Worm (Caenorhabditis elegans) whole organism, L3 larva: ENCODE results near the gene F58F12.4.
A peak's percentile ranks its signal among the peaks of the same experiment; 100 is the strongest.

Experiments used
- ama-1 ChIP-seq: fragments of 150-350 bp; optimal IDR thresholded peaks from 2 replicates; lab custom pipeline; 2018
- ceh-82 ChIP-seq: fragments of 150-350 bp; optimal IDR thresholded peaks from 2 replicates; lab custom pipeline; 2014; ENCODE audit warnings: missing biosample characterization, missing genetic modification characterization
- ceh-9 ChIP-seq: sonication (generic microtip); optimal IDR thresholded peaks from 2 replicates; lab custom pipeline; 2018; ENCODE audit warnings: missing biosample characterization, missing genetic modification characterization
- egl-27 ChIP-seq: sonication (generic microtip); optimal IDR thresholded peaks from 4 replicates; lab custom pipeline; 2017; ENCODE audit warnings: missing biosample characterization, missing genetic modification reagents, missing genetic modification characterization
- egl-5 ChIP-seq: fragments of 150-350 bp; optimal IDR thresholded peaks from 2 replicates; lab custom pipeline; 2017; ENCODE audit warnings: missing biosample characterization, missing genetic modification reagents, missing genetic modification characterization, inconsistent platforms
- elt-1 ChIP-seq: fragments of 150-350 bp; optimal IDR thresholded peaks from 2 replicates; lab custom pipeline; 2014; ENCODE audit warnings: missing biosample characterization, missing genetic modification characterization
- elt-2 ChIP-seq: sonication (generic microtip); optimal IDR thresholded peaks from 2 replicates; lab custom pipeline; 2016; ENCODE audit warnings: missing genetic modification reagents, mild to moderate bottlenecking, missing genetic modification characterization, missing compliant biosample characterization
- elt-3 ChIP-seq, 3 experiments: fragments of 150-350 bp in 1 of 3; sonication (generic microtip) in 2 of 3; optimal IDR thresholded peaks; 2 replicates in 2 of 3; 4 replicates in 1 of 3; lab custom pipeline; 2014 to 2017; ENCODE audit warnings: missing biosample characterization in 3 of 3, missing genetic modification characterization in 3 of 3
- fos-1 ChIP-seq: fragments of 150-350 bp; optimal IDR thresholded peaks from 2 replicates; lab custom pipeline; 2014; ENCODE audit warnings: missing biosample characterization, missing genetic modification characterization
- jun-1 ChIP-seq: fragments of 150-350 bp; optimal IDR thresholded peaks from 2 replicates; lab custom pipeline; 2014; ENCODE audit warnings: missing biosample characterization, missing genetic modification reagents, missing genetic modification characterization
- lin-15B ChIP-seq: fragments of 150-350 bp; optimal IDR thresholded peaks from 2 replicates; lab custom pipeline; 2014; ENCODE audit warnings: missing biosample characterization, missing genetic modification characterization
- nfya-1 ChIP-seq: sonication (generic microtip); optimal IDR thresholded peaks from 2 replicates; lab custom pipeline; 2017; ENCODE audit warnings: missing genetic modification characterization, mild to moderate bottlenecking, missing compliant biosample characterization, antibody characterized with exemption, moderate library complexity; ENCODE audit not compliant: insufficient read depth
- nhr-23 ChIP-seq: fragments of 150-350 bp; optimal IDR thresholded peaks from 2 replicates; lab custom pipeline; 2014; ENCODE audit warnings: missing biosample characterization, missing genetic modification reagents, missing genetic modification characterization
- nhr-237 ChIP-seq: fragments of 150-350 bp; optimal IDR thresholded peaks from 2 replicates; lab custom pipeline; 2014; ENCODE audit warnings: missing biosample characterization, missing genetic modification characterization
- nhr-25 ChIP-seq: sonication (generic microtip); optimal IDR thresholded peaks from 2 replicates; lab custom pipeline; 2017; ENCODE audit warnings: missing biosample characterization, missing genetic modification characterization
- nhr-43 ChIP-seq: sonication (generic microtip); optimal IDR thresholded peaks from 2 replicates; lab custom pipeline; 2016; ENCODE audit warnings: mild to moderate bottlenecking, missing genetic modification characterization, missing compliant biosample characterization; ENCODE audit not compliant: poor library complexity, severe bottlenecking
- nhr-76 ChIP-seq: fragments of 150-350 bp; sonication (generic microtip); optimal IDR thresholded peaks from 5 replicates; lab custom pipeline; 2014; ENCODE audit warnings: missing biosample characterization, missing genetic modification characterization
- nhr-77 ChIP-seq: fragments of 150-350 bp; optimal IDR thresholded peaks from 2 replicates; lab custom pipeline; 2014; ENCODE audit warnings: missing biosample characterization, missing genetic modification characterization
- pha-4 ChIP-seq: fragments of 150-350 bp; optimal IDR thresholded peaks from 2 replicates; lab custom pipeline; 2014; ENCODE audit warnings: missing biosample characterization, missing genetic modification reagents, missing genetic modification characterization
- pqm-1 ChIP-seq: fragments of 150-350 bp; optimal IDR thresholded peaks from 2 replicates; lab custom pipeline; 2017; ENCODE audit warnings: missing biosample characterization, missing genetic modification characterization, inconsistent platforms
- skn-1 ChIP-seq: fragments of 150-350 bp; optimal IDR thresholded peaks from 2 replicates; lab custom pipeline; 2014; ENCODE audit warnings: missing biosample characterization, missing genetic modification characterization
- snpc-4 ChIP-seq: fragments of 150-350 bp; optimal IDR thresholded peaks from 2 replicates; lab custom pipeline; 2014; ENCODE audit warnings: missing biosample characterization, missing genetic modification characterization
- ztf-11 ChIP-seq: fragments of 150-350 bp; optimal IDR thresholded peaks from 2 replicates; lab custom pipeline; 2014; ENCODE audit warnings: missing biosample characterization, missing genetic modification characterization

The F58F12.4 gene

ce11 chrII:6419163-6419562 is 32.6 kb downstream of the F58F12.4 start:
- TF ChIP-seq elt-1 (tag; lab: Kevin White, UChicago) (peak; percentile 66), nhr-25 (tag; lab: Kevin White, UChicago) (peak; percentile 76), ceh-82 (tag; lab: Kevin White, UChicago) (no peak), elt-2 (tag; lab: Kevin White, UChicago) (no peak)

DNA sequence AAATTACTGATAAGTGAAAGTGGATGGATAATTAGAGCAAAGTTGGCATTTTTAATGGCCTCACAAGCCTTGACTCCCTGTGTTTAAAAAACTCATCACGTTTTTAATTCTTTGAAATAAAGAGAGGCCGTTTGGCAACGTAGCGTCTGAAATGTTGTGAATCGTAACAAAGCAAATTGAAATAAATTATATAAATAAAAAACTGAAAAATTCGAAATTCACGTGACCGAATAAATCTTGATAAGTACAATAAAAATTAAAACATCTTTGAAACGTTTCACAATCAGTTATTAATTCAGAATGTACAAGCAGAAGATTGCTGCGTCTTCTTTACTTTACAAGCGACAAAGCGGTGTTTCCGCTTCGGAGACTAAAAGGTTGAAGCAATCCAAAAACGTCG is 36.2 kb downstream of the F58F12.4 start, which contains the start of gene K03H9.3:
K03H9.3 (plus strand) TSS at position 301 of the 400 bp plus-strand sequence.
- TF ChIP-seq ztf-11 (no peak), elt-2 (tag; lab: Kevin White, UChicago) (no peak), ceh-9 (tag; lab: Kevin White, UChicago) (no peak), nhr-23 (tag; lab: Kevin White, UChicago) (no peak), ama-1 (lab: Kevin White, UChicago) (no peak)

ce11 chrII:6425993-6426392 is 39.4 kb downstream of the F58F12.4 start, which contains the start of gene col-75:
TSS of gene col-75 (plus strand) at chrII:6426293.
- TF ChIP-seq nhr-43 (tag; lab: Kevin White, UChicago) (no peak), pqm-1 (tag; lab: Kevin White, UChicago) (no peak)

DNA sequence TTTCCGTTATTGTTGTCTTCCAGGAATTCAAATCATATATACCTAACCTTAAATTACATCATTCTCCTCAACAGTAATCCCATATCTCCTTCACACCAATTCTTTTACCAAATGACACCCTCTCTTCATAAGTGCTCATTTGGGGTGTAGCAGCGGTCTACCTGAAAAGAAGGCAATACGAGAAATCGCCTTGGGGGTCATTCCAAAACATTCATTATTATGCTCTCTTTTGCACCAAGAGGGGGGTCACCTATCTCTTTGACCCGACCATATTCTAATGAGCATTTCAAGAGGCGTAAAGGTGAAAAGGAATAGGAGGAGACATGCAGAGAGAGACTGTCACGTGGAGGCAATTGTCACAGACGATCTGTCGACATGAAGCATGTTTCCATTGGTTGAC is 50.3 kb downstream of the F58F12.4 start:
- no peak for TF ChIP-seq jun-1
- no peak for TF ChIP-seq fos-1 (tag; lab: Kevin White, UChicago)
- TF ChIP-seq pha-4 (tag; lab: Kevin White, UChicago): no peak
- no peak for TF ChIP-seq ceh-82 (tag; lab: Kevin White, UChicago)
- no peak for TF ChIP-seq nhr-237
- no peak for TF ChIP-seq ama-1 (lab: Kevin White, UChicago)
- TF ChIP-seq elt-3 (tag; optimal IDR thresholded peaks at IDR 0.05; lab: Kevin White, UChicago): no peak
- TF ChIP-seq skn-1: no peak
- no peak for TF ChIP-seq elt-1 (tag; lab: Kevin White, UChicago)
- no peak for TF ChIP-seq egl-27 (tag; lab: Kevin White, UChicago)
- no peak for TF ChIP-seq egl-5 (tag; lab: Kevin White, UChicago)
- TF ChIP-seq lin-15B (tag; lab: Kevin White, UChicago): no peak
- no peak for TF ChIP-seq nhr-77 (tag; lab: Kevin White, UChicago)
- TF ChIP-seq nhr-25 (tag; lab: Kevin White, UChicago): no peak
- no peak for TF ChIP-seq nhr-43 (tag; lab: Kevin White, UChicago)
- TF ChIP-seq snpc-4 (tag; lab: Kevin White, UChicago): no peak
- TF ChIP-seq nfya-1 (tag; lab: Kevin White, UChicago): no peak
- TF ChIP-seq nhr-76: no peak
